Fruit fly (Drosophila melanogaster) whole organism, embryonic: ENCODE data around the gene ana1.

Experiments
- Atf6 ChIP-seq: fragments of 200-800 bp; sonication (Bioruptor generic); IDR thresholded peaks from 2 replicates; pipeline ENCODE4 v1.3.6; 2022; ENCODE audit warnings: missing biosample characterization, missing genetic modification characterization
- BEAF-32 ChIP-seq: fragments of 200-800 bp; sonication (Bioruptor generic); optimal IDR thresholded peaks from 3 replicates; lab custom pipeline; 2017; ENCODE audit warnings: missing biosample characterization, missing genetic modification characterization, mild to moderate bottlenecking, moderate library complexity, missing genetic modification reagents
- Bgb ChIP-seq: fragments of 200-800 bp; sonication (Bioruptor generic); IDR thresholded peaks from 2 replicates; pipeline ENCODE4 v1.3.6; 2022; ENCODE audit warnings: missing biosample characterization, missing genetic modification characterization; ENCODE audit not compliant: partially characterized antibody
- Blimp-1 ChIP-seq: fragments of 200-800 bp; sonication (Bioruptor generic); optimal IDR thresholded peaks from 3 replicates; lab custom pipeline; 2018; ENCODE audit warnings: missing biosample characterization, missing genetic modification characterization, mild to moderate bottlenecking, moderate library complexity, missing genetic modification reagents
- CG10209 ChIP-seq: fragments of 200-800 bp; sonication (Bioruptor generic); optimal IDR thresholded peaks from 3 replicates; lab custom pipeline; 2017; ENCODE audit warnings: missing biosample characterization, mild to moderate bottlenecking, missing genetic modification characterization, missing genetic modification reagents
- CG11695 ChIP-seq: fragments of 200-800 bp; sonication (Bioruptor generic); IDR thresholded peaks from 3 replicates; pipeline ENCODE4 v1.3.6; 2022; ENCODE audit warnings: missing biosample characterization, missing genetic modification characterization
- CG11723 ChIP-seq: fragments of 200-800 bp; sonication (Bioruptor generic); optimal IDR thresholded peaks from 2 replicates; lab custom pipeline; 2017; ENCODE audit warnings: missing biosample characterization, mild to moderate bottlenecking, missing genetic modification characterization
- CG13424 ChIP-seq: fragments of 200-800 bp; sonication (Bioruptor generic); optimal IDR thresholded peaks from 2 replicates; lab custom pipeline; 2019; ENCODE audit warnings: missing biosample characterization, mild to moderate bottlenecking, missing genetic modification characterization, moderate library complexity
- CG13775 ChIP-seq: fragments of 200-800 bp; sonication (Bioruptor generic); optimal IDR thresholded peaks from 3 replicates; lab custom pipeline; 2017; ENCODE audit warnings: missing biosample characterization, mild to moderate bottlenecking, missing genetic modification characterization
- CG14050 ChIP-seq: fragments of 200-800 bp; sonication (Bioruptor generic); IDR thresholded peaks from 3 replicates; pipeline ENCODE4 v1.3.6; 2022; ENCODE audit warnings: missing biosample characterization, missing genetic modification characterization
- CG14965 ChIP-seq: fragments of 200-800 bp; sonication (Bioruptor generic); optimal IDR thresholded peaks from 2 replicates; lab custom pipeline; 2016; ENCODE audit warnings: missing biosample characterization, missing genetic modification characterization, borderline replicate concordance
- CG1602 ChIP-seq: fragments of 200-800 bp; sonication (Bioruptor generic); optimal IDR thresholded peaks from 3 replicates; lab custom pipeline; 2016; ENCODE audit warnings: missing biosample characterization, missing genetic modification characterization
- CG1603 ChIP-seq: fragments of 200-800 bp; sonication (Bioruptor generic); optimal IDR thresholded peaks from 2 replicates; lab custom pipeline; 2019; ENCODE audit warnings: missing biosample characterization, mild to moderate bottlenecking, missing genetic modification characterization, moderate library complexity
- CG16863 ChIP-seq: fragments of 200-800 bp; sonication (Bioruptor generic); optimal IDR thresholded peaks from 3 replicates; lab custom pipeline; 2016; ENCODE audit warnings: missing biosample characterization, missing genetic modification characterization
- CG17802 ChIP-seq: fragments of 200-800 bp; sonication (Bioruptor generic); optimal IDR thresholded peaks from 2 replicates; lab custom pipeline; 2018; ENCODE audit warnings: missing biosample characterization, mild to moderate bottlenecking, missing genetic modification characterization, moderate library complexity
- CG31224 ChIP-seq: fragments of 200-800 bp; sonication (Bioruptor generic); IDR thresholded peaks from 2 replicates; pipeline ENCODE4 v1.3.6; 2022; ENCODE audit warnings: missing biosample characterization, missing genetic modification characterization
- CG31365 ChIP-seq: fragments of 200-800 bp; sonication (Bioruptor generic); optimal IDR thresholded peaks from 2 replicates; lab custom pipeline; 2018; ENCODE audit warnings: missing biosample characterization, mild to moderate bottlenecking, missing genetic modification characterization
- CG34224 ChIP-seq: fragments of 200-800 bp; sonication (Bioruptor generic); IDR thresholded peaks from 3 replicates; pipeline ENCODE4 v1.3.6; 2022; ENCODE audit warnings: missing biosample characterization, missing genetic modification characterization; ENCODE audit not compliant: partially characterized antibody
- CG4360 ChIP-seq: fragments of 200-800 bp; sonication (Bioruptor generic); IDR thresholded peaks from 2 replicates; pipeline ENCODE4 v1.3.6; 2022; ENCODE audit warnings: missing biosample characterization, missing genetic modification characterization
- CG4854 ChIP-seq: fragments of 200-800 bp; sonication (Bioruptor generic); optimal IDR thresholded peaks from 2 replicates; lab custom pipeline; 2016; ENCODE audit warnings: missing biosample characterization, missing genetic modification characterization, inconsistent platforms
- CG8359 ChIP-seq: fragments of 200-800 bp; sonication (Bioruptor generic); optimal IDR thresholded peaks from 2 replicates; lab custom pipeline; 2017; ENCODE audit warnings: missing biosample characterization, mild to moderate bottlenecking, missing genetic modification characterization, borderline replicate concordance
- D ChIP-seq, 2 experiments: fragments of 200-800 bp in 1 of 2; fragments of >200 bp in 1 of 2; sonication (Bioruptor generic) in 1 of 2; optimal IDR thresholded peaks; 2 replicates in 1 of 2; 3 replicates in 1 of 2; lab custom pipeline; 2017; ENCODE audit warnings: mild to moderate bottlenecking in 1 of 2, missing biosample characterization in 1 of 2, missing genetic modification characterization in 1 of 2, missing genetic modification reagents in 1 of 2
- Dad ChIP-seq: fragments of 200-800 bp; sonication (Bioruptor generic); optimal IDR thresholded peaks from 3 replicates; lab custom pipeline; 2016; ENCODE audit warnings: missing biosample characterization, missing genetic modification characterization
- Dip2 ChIP-seq: fragments of 200-800 bp; sonication (Bioruptor generic); IDR thresholded peaks from 2 replicates; pipeline ENCODE4 v1.3.6; 2022; ENCODE audit warnings: missing biosample characterization, missing genetic modification characterization
- Ets65A ChIP-seq: fragments of 200-800 bp; sonication (Bioruptor generic); peaks from one replicate; lab custom pipeline; 2016; ENCODE audit warnings: missing biosample characterization, missing genetic modification characterization
- Fer2 ChIP-seq: fragments of 200-800 bp; sonication (Bioruptor generic); optimal IDR thresholded peaks from 2 replicates; lab custom pipeline; 2018; ENCODE audit warnings: missing biosample characterization, mild to moderate bottlenecking, missing genetic modification characterization, moderate library complexity
- HLH54F ChIP-seq: fragments of 200-800 bp; sonication (Bioruptor generic); optimal IDR thresholded peaks from 3 replicates; lab custom pipeline; 2016; ENCODE audit warnings: missing biosample characterization, missing genetic modification characterization
- Hmr ChIP-seq: fragments of 200-800 bp; sonication (Bioruptor generic); optimal IDR thresholded peaks from 3 replicates; lab custom pipeline; 2017; ENCODE audit warnings: mild to moderate bottlenecking, missing biosample characterization, missing genetic modification reagents, missing genetic modification characterization
- Hsf ChIP-seq: fragments of 200-800 bp; sonication (Bioruptor generic); optimal IDR thresholded peaks from 3 replicates; lab custom pipeline; 2016; ENCODE audit warnings: missing biosample characterization, missing genetic modification characterization
- Meics ChIP-seq: fragments of 200-800 bp; sonication (Bioruptor generic); optimal IDR thresholded peaks from 2 replicates; lab custom pipeline; 2017; ENCODE audit warnings: missing biosample characterization, mild to moderate bottlenecking, missing genetic modification characterization
- Ravus ChIP-seq: fragments of 200-800 bp; sonication (Bioruptor generic); IDR thresholded peaks from 2 replicates; pipeline ENCODE4 v1.3.6; 2022; ENCODE audit warnings: missing biosample characterization, missing genetic modification characterization
- bsh ChIP-seq, 2 experiments: fragments of 200-800 bp; sonication (Bioruptor generic); optimal IDR thresholded peaks; 2 replicates each; lab custom pipeline; 2017 to 2018; ENCODE audit warnings: mild to moderate bottlenecking in 2 of 2, missing biosample characterization in 2 of 2, missing genetic modification characterization in 2 of 2, moderate library complexity in 1 of 2
- cg ChIP-seq: fragments of 200-800 bp; sonication (Bioruptor generic); optimal IDR thresholded peaks from 3 replicates; lab custom pipeline; 2019; ENCODE audit warnings: missing biosample characterization, mild to moderate bottlenecking, missing genetic modification characterization, moderate library complexity
- croc ChIP-seq: fragments of 200-800 bp; sonication (Bioruptor generic); conservative IDR thresholded peaks from 3 replicates; pipeline ENCODE4 v1.3.6; 2022; ENCODE audit warnings: missing biosample characterization, missing genetic modification characterization
- crol ChIP-seq: fragments of 200-800 bp; sonication (Bioruptor generic); IDR thresholded peaks from 2 replicates; pipeline ENCODE4 v1.3.6; 2022; ENCODE audit warnings: missing biosample characterization, missing genetic modification characterization
- cwo ChIP-seq: fragments of 200-800 bp; sonication (Bioruptor generic); optimal IDR thresholded peaks from 3 replicates; lab custom pipeline; 2017; ENCODE audit warnings: missing biosample characterization, missing genetic modification characterization, mild to moderate bottlenecking, moderate library complexity, missing genetic modification reagents
- disco-r ChIP-seq: fragments of 200-800 bp; sonication (Bioruptor generic); optimal IDR thresholded peaks from 2 replicates; lab custom pipeline; 2016; ENCODE audit warnings: missing biosample characterization, missing genetic modification characterization
- fru ChIP-seq: fragments of >200 bp; optimal IDR thresholded peaks from 2 replicates; lab custom pipeline; 2017
- gfzf ChIP-seq: fragments of 200-800 bp; sonication (Bioruptor generic); optimal IDR thresholded peaks from 2 replicates; lab custom pipeline; 2016; ENCODE audit warnings: missing biosample characterization, mild to moderate bottlenecking, missing genetic modification characterization, moderate library complexity
- grn ChIP-seq: fragments of 200-800 bp; sonication (Bioruptor generic); optimal IDR thresholded peaks from 3 replicates; lab custom pipeline; 2017; ENCODE audit warnings: missing biosample characterization, missing genetic modification characterization
- hbn ChIP-seq: fragments of 200-800 bp; sonication (Bioruptor generic); IDR thresholded peaks from 2 replicates; pipeline ENCODE4 v1.3.6; 2022; ENCODE audit warnings: missing biosample characterization, missing genetic modification characterization; ENCODE audit not compliant: partially characterized antibody
- ind ChIP-seq: fragments of 200-800 bp; sonication (Bioruptor generic); optimal IDR thresholded peaks from 3 replicates; lab custom pipeline; 2016; ENCODE audit warnings: missing biosample characterization, missing genetic modification characterization
- nmo ChIP-seq: fragments of 200-800 bp; sonication (Bioruptor generic); optimal IDR thresholded peaks from 2 replicates; lab custom pipeline; 2018; ENCODE audit warnings: missing biosample characterization, mild to moderate bottlenecking, missing genetic modification characterization, moderate library complexity
- prd ChIP-seq, 3 experiments: fragments of >200 bp in 2 of 3; fragments of 200-800 bp in 1 of 3; sonication (Bioruptor generic) in 1 of 3; optimal IDR thresholded peaks in 2 of 3; IDR thresholded peaks in 1 of 3; 2 replicates in 2 of 3; 3 replicates in 1 of 3; pipeline versions ENCODE4 v1.3.6 to Lab custom; 2017 to 2022; ENCODE audit warnings: missing biosample characterization in 1 of 3, missing genetic modification characterization in 1 of 3
- slbo ChIP-seq: fragments of 200-800 bp; sonication (Bioruptor generic); IDR thresholded peaks from 2 replicates; pipeline ENCODE4 v1.3.6; 2022; ENCODE audit warnings: missing biosample characterization, missing genetic modification characterization
- sob ChIP-seq: fragments of 200-800 bp; sonication (Bioruptor generic); IDR thresholded peaks from 2 replicates; pipeline ENCODE4 v1.3.6; 2022; ENCODE audit warnings: missing biosample characterization, missing genetic modification characterization
- tin ChIP-seq: fragments of 200-800 bp; sonication (Bioruptor generic); optimal IDR thresholded peaks from 3 replicates; lab custom pipeline; 2016; ENCODE audit warnings: missing biosample characterization, missing genetic modification characterization
- wek ChIP-seq: fragments of 200-800 bp; sonication (Bioruptor generic); optimal IDR thresholded peaks from 3 replicates; lab custom pipeline; 2018; ENCODE audit warnings: missing biosample characterization, mild to moderate bottlenecking, missing genetic modification characterization, moderate library complexity

Gene ana1

DNA sequence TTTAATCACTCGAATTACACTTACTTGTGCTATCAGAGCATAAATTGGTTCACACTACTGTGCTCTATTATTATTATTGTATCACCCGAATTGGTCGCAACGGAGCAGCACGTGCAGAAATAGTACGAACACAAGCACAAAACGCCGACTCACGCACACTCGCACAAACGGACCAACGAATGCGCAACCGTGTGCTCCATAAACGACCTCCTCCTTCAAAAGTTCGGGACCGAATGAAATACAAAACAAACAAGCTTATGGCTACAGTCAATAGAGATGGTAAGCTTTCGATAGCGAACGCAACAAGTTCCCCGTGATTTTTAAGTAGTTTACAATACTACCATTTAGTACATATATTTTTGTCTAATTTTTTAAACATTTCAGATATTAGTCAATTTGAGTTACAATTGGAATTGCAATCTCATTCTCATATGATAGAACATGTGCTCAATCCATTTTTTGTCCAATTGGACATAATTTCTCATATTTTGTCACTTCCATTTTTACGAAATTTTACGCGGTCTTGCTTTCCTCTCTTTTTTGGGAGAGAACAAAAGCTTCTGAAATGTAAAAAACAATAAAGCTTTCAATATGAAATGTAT lies 13.4 kb downstream of the ana1 start, which contains the start of gene Cftr (continued):
- TF ChIP-seq hbn (GFP tag; lab: Robert Waterston, UW): no peak
- peak; percentile 71 for TF ChIP-seq Bgb (GFP tag; lab: Robert Waterston, UW)
- no peak for TF ChIP-seq CG13424
- no peak for TF ChIP-seq prd (optimal IDR thresholded peaks at IDR 0.05; lab: Kevin White, UChicago)
- TF ChIP-seq prd (GFP tag; IDR thresholded peaks at IDR 0.05; lab: Robert Waterston, UW): no peak
- peak; percentile 46 for TF ChIP-seq BEAF-32 (GFP tag; lab: Kevin White, UChicago)
- TF ChIP-seq CG4360 (GFP tag; lab: Robert Waterston, UW): no peak
- TF ChIP-seq CG14965: no peak
- no peak for TF ChIP-seq CG11723
- TF ChIP-seq CG10209 (GFP tag; lab: Kevin White, UChicago): no peak
- no peak for TF ChIP-seq nmo (GFP tag; lab: Kevin White, UChicago)
- TF ChIP-seq Hmr: peak; percentile 63
- no peak for TF ChIP-seq D (optimal IDR thresholded peaks at IDR 0.05; lab: Kevin White, UChicago)
- TF ChIP-seq D (GFP tag; optimal IDR thresholded peaks at IDR 0.05; lab: Kevin White, UChicago): no peak
- TF ChIP-seq Blimp-1 (GFP tag; lab: Kevin White, UChicago): no peak
- TF ChIP-seq Hsf (GFP tag; lab: Kevin White, UChicago): peak; percentile 26
- peak; percentile 46 for TF ChIP-seq Ets65A (GFP tag; lab: Kevin White, UChicago)
- peak; percentile 100 for TF ChIP-seq cwo (GFP tag; lab: Kevin White, UChicago)
- peak; percentile 90 for TF ChIP-seq cg (GFP tag; lab: Kevin White, UChicago)
- TF ChIP-seq wek (GFP tag; lab: Kevin White, UChicago): peak; percentile 18
- no peak for TF ChIP-seq CG8359 (GFP tag; lab: Kevin White, UChicago)
- peak; percentile 5 for TF ChIP-seq disco-r
- TF ChIP-seq gfzf: no peak
- TF ChIP-seq CG11695 (GFP tag; lab: Robert Waterston, UW): 0 out of 3 replicates have a peak, but pooled peaks have one; percentile 25
- TF ChIP-seq CG16863: no peak
- TF ChIP-seq ind (GFP tag; lab: Kevin White, UChicago): no peak
- no peak for TF ChIP-seq Ravus
- no peak for TF ChIP-seq CG1602 (GFP tag; lab: Kevin White, UChicago)
- no peak for TF ChIP-seq fru (lab: Kevin White, UChicago)
- no peak for TF ChIP-seq CG13775 (GFP tag; lab: Kevin White, UChicago)
- TF ChIP-seq CG14050 (GFP tag; lab: Robert Waterston, UW): no peak
- no peak for TF ChIP-seq crol
- TF ChIP-seq bsh (GFP tag; optimal IDR thresholded peaks at IDR 0.05; lab: Kevin White, UChicago): no peak
- no peak for TF ChIP-seq CG31224
- TF ChIP-seq HLH54F: peak; percentile 46
- peak; percentile 55 for TF ChIP-seq Dad (GFP tag; lab: Kevin White, UChicago)
- no peak for TF ChIP-seq Dip2 (GFP tag; lab: Robert Waterston, UW)
- peak; percentile 53 for TF ChIP-seq CG31365
- no peak for TF ChIP-seq croc (GFP tag; lab: Robert Waterston, UW)
- peak; percentile 11 for TF ChIP-seq tin (GFP tag; lab: Kevin White, UChicago)
- no peak for TF ChIP-seq Meics (GFP tag; lab: Kevin White, UChicago)
- peak; percentile 58 for TF ChIP-seq Atf6 (GFP tag; lab: Robert Waterston, UW)
- TF ChIP-seq Fer2: no peak
- TF ChIP-seq CG4854 (GFP tag; lab: Kevin White, UChicago): peak; percentile 44
- TF ChIP-seq CG1603 (tag; lab: Kevin White, UChicago): no peak
- TF ChIP-seq CG17802 (tag; lab: Kevin White, UChicago): no peak
- peak; percentile 81 for TF ChIP-seq sob (GFP tag; lab: Robert Waterston, UW)
- peak; percentile 73 for TF ChIP-seq slbo (GFP tag; lab: Robert Waterston, UW)
- peak; percentile 69 for TF ChIP-seq grn
- TF ChIP-seq CG34224 (GFP tag; lab: Robert Waterston, UW): peak; percentile 44; the same call in 1 of the 3 replicates
